Worm (Caenorhabditis elegans) whole organism, young adult: ENCODE results near the gene E02H1.6.

Experiments used
- attf-5 ChIP-seq: fragments of 200-800 bp; sonication (Bioruptor generic); optimal IDR thresholded peaks from 2 replicates; lab custom pipeline; 2018; ENCODE audit warnings: mild to moderate bottlenecking, missing genetic modification characterization, missing compliant biosample characterization
- gei-17 ChIP-seq: fragments of 200-800 bp; sonication (Bioruptor generic); optimal IDR thresholded peaks from 2 replicates; lab custom pipeline; 2018; ENCODE audit warnings: mild to moderate bottlenecking, missing genetic modification characterization, missing compliant biosample characterization
- hmg-1.2 ChIP-seq: fragments of 200-800 bp; sonication (Bioruptor generic); IDR thresholded peaks from 2 replicates; pipeline ENCODE4 v1.3.6; 2022; ENCODE audit warnings: missing genetic modification reagents, missing genetic modification characterization, missing compliant biosample characterization
- hrde-1 ChIP-seq: sonication (generic microtip); optimal IDR thresholded peaks from 2 replicates; lab custom pipeline; 2016; ENCODE audit warnings: missing genetic modification characterization, mild to moderate bottlenecking, missing compliant biosample characterization, moderate library complexity, missing genotype, missing genetic modification reagents, borderline replicate concordance
- lin-35 ChIP-seq, 3 experiments: fragments of 150-350 bp in 2 of 3; sonication (generic microtip) in 1 of 3; optimal IDR thresholded peaks; 2 replicates each; lab custom pipeline; 2014 to 2018; ENCODE audit warnings: missing biosample characterization in 3 of 3, missing genetic modification characterization in 3 of 3, missing genetic modification reagents in 3 of 3
- lsy-27 ChIP-seq: sonication (generic microtip); optimal IDR thresholded peaks from 2 replicates; lab custom pipeline; 2017; ENCODE audit warnings: missing genetic modification characterization, mild to moderate bottlenecking, missing compliant biosample characterization, antibody characterized with exemption, missing genotype, borderline replicate concordance; ENCODE audit not compliant: insufficient read depth
- nfya-2 ChIP-seq: fragments of 200-800 bp; sonication (Bioruptor generic); IDR thresholded peaks from 2 replicates; pipeline ENCODE4 v1.3.6; 2022; ENCODE audit warnings: missing genetic modification reagents, missing genetic modification characterization, missing compliant biosample characterization
- somi-1 ChIP-seq: fragments of 200-800 bp; sonication (Bioruptor generic); optimal IDR thresholded peaks from 2 replicates; lab custom pipeline; 2018; ENCODE audit warnings: mild to moderate bottlenecking, missing genetic modification characterization, missing compliant biosample characterization
- unc-130 ChIP-seq: sonication (generic microtip); optimal IDR thresholded peaks from 2 replicates; lab custom pipeline; 2016; ENCODE audit warnings: missing genetic modification reagents, missing genetic modification characterization, missing compliant biosample characterization
- ztf-18 ChIP-seq: sonication (generic microtip); optimal IDR thresholded peaks from 2 replicates; lab custom pipeline; 2016; ENCODE audit warnings: missing genotype, mild to moderate bottlenecking, missing genetic modification characterization, missing compliant biosample characterization
- ztf-26 ChIP-seq: sonication (generic microtip); optimal IDR thresholded peaks from 2 replicates; lab custom pipeline; 2017; ENCODE audit warnings: missing genetic modification characterization, missing compliant biosample characterization

DNA sequence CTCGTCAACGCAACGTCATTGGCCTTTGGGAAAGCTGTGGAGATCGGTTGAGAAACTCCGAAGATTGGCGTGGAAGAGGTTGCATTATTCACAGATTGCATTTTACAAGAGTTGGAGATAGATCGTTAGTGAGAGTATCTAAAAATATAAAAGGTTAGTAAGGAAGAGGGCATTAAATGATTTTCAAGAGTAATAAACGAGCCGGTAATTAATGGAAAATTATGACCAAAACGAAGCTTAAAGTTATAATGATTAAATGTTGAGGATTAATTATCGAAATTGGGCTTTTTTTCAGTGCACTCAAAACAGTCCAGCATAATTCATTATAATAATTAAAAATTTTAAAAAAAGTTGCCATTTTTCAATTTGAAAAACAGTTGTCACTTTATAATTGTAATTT is 12.8 kb downstream of the E02H1.6 start, which contains the start of gene pap-2:
- no peak for TF ChIP-seq nfya-2 (GFP tag; lab: Robert Waterston, UW)
- TF ChIP-seq gei-17 (GFP tag; lab: Kevin White, UChicago): no peak
- TF ChIP-seq ztf-18 (tag; lab: Kevin White, UChicago): no peak
- no peak for TF ChIP-seq lin-35 (GFP tag; optimal IDR thresholded peaks at IDR 0.05; lab: Kevin White, UChicago)
- no peak for TF ChIP-seq hrde-1 (tag; lab: Kevin White, UChicago)
- no peak for TF ChIP-seq hmg-1.2
- TF ChIP-seq attf-5 (GFP tag; lab: Kevin White, UChicago): no peak
- TF ChIP-seq ztf-26 (tag; lab: Kevin White, UChicago): no peak
- TF ChIP-seq somi-1: no peak
- no peak for TF ChIP-seq unc-130 (GFP tag; lab: Kevin White, UChicago)
- no peak for TF ChIP-seq lsy-27 (tag; lab: Kevin White, UChicago)
